Worm (Caenorhabditis elegans): ENCODE results near the gene C15H7.4.
A peak's percentile ranks its signal among the peaks of the same experiment; 100 is the strongest.

The C15H7.4 gene

ce11 chrIII:9629855-9630254, 25.8 kb downstream of the C15H7.4 start, which contains the start of gene rpac-19 (continued):
- TF ChIP-seq unc-62 (GFP tag; optimal IDR thresholded peaks at IDR 0.05 in 1 of 2) (no peak), unc-62 (tag; optimal IDR thresholded peaks at IDR 0.05) (no peak), ctbp-1 (GFP tag; IDR thresholded peaks at IDR 0.05) (peak; percentile 67), gei-8 (GFP tag; optimal IDR thresholded peaks at IDR 0.05) (no peak), tra-1 (GFP tag; IDR thresholded peaks at IDR 0.05) (no peak), duxl-1 (tag; optimal IDR thresholded peaks at IDR 0.05; ENCODE audit: poor library complexity) (peak; percentile 77), nhr-6 (tag; optimal IDR thresholded peaks at IDR 0.05) (peak; percentile 81), cey-2 (tag; optimal IDR thresholded peaks at IDR 0.05; ENCODE audit: borderline replicate concordance, insufficient read depth) (no peak), ceh-20 (GFP tag; IDR thresholded peaks at IDR 0.05) (0 out of 2 replicates have a peak, but pooled peaks have one; percentile 29), ama-1 (optimal IDR thresholded peaks at IDR 0.05) (peak; percentile 83), Y5F2A.4 (GFP tag; optimal IDR thresholded peaks at IDR 0.05) (no peak), tag-97 (GFP tag; IDR thresholded peaks at IDR 0.05) (no peak), daf-12 (tag; optimal IDR thresholded peaks at IDR 0.05) (no peak), skn-1 (tag; optimal IDR thresholded peaks at IDR 0.05) (no peak), nhr-42 (GFP tag; IDR thresholded peaks at IDR 0.05) (peak; percentile 38; the same call in 1 of the 2 replicates), F10B5.3 (tag; optimal IDR thresholded peaks at IDR 0.05) (peak; percentile 64), T20F7.1 (GFP tag; optimal IDR thresholded peaks at IDR 0.05) (peak; percentile 70), dmd-9 (GFP tag; IDR thresholded peaks at IDR 0.05) (no peak), F26F4.8 (GFP tag; conservative IDR thresholded peaks at IDR 0.05) (no peak), daf-19 (GFP tag; conservative IDR thresholded peaks at IDR 0.05) (peak; percentile 45), attf-4 (tag; optimal IDR thresholded peaks at IDR 0.05) (no peak), F37D6.2 (tag; optimal IDR thresholded peaks at IDR 0.05) (peak; percentile 14), lin-38 (GFP tag; IDR thresholded peaks at IDR 0.05) (peak; percentile 85), D1046.2 (GFP tag; IDR thresholded peaks at IDR 0.05) (no peak), spr-1 (tag; optimal IDR thresholded peaks at IDR 0.05) (peak; percentile 80), hlh-11 (tag; optimal IDR thresholded peaks at IDR 0.05) (no peak), snpc-1.2 (GFP tag; IDR thresholded peaks at IDR 0.05) (no peak), mxl-3 (GFP tag; optimal IDR thresholded peaks at IDR 0.05) (no peak), mes-2 (tag; optimal IDR thresholded peaks at IDR 0.05; ENCODE audit: poor library complexity, severe bottlenecking) (peak; percentile 91), zfp-3 (GFP tag; conservative IDR thresholded peaks at IDR 0.05) (peak; percentile 73; the same call in 1 of the 2 replicates)

ce11 chrIII:9629054-9629453, 26.6 kb downstream of the C15H7.4 start, which contains the start of gene tbg-1:
tbg-1 (minus strand) TSS chrIII:9629154.
- TF ChIP-seq daf-16 (GFP tag; optimal IDR thresholded peaks at IDR 0.05) (no peak), daf-16 (tag; optimal IDR thresholded peaks at IDR 0.05) (no peak), nhr-76 (tag; optimal IDR thresholded peaks at IDR 0.05) (no peak), aha-1 (tag) (no peak), hmg-1.1 (GFP tag; IDR thresholded peaks at IDR 0.05) (no peak), lin-39 (tag; optimal IDR thresholded peaks at IDR 0.05) (no peak), mes-2 (tag; optimal IDR thresholded peaks at IDR 0.05; ENCODE audit: poor library complexity, severe bottlenecking) (no peak), zfp-3 (GFP tag; conservative IDR thresholded peaks at IDR 0.05) (no peak)

- TF ChIP-seq Y105C5A.15 (GFP tag; IDR thresholded peaks at IDR 0.05), result no peak
- TF ChIP-seq F44E2.7 (GFP tag; IDR thresholded peaks at IDR 0.05), result no peak
- TF ChIP-seq ces-1 (GFP tag; optimal IDR thresholded peaks at IDR 0.05), result no peak
- TF ChIP-seq ZK546.5 (tag; optimal IDR thresholded peaks at IDR 0.05), result no peak
- no peak for TF ChIP-seq zag-1 (tag; optimal IDR thresholded peaks at IDR 0.05)
- TF ChIP-seq vab-7 (GFP tag; IDR thresholded peaks at IDR 0.05), result no peak
- TF ChIP-seq mxl-2 (GFP tag; conservative IDR thresholded peaks at IDR 0.05), result no peak
- TF ChIP-seq sdz-12 (GFP tag; optimal IDR thresholded peaks at IDR 0.05), result no peak
- no peak for TF ChIP-seq mxl-3 (GFP tag; optimal IDR thresholded peaks at IDR 0.05)
- no peak for TF ChIP-seq dmd-8 (GFP tag; IDR thresholded peaks at IDR 0.05)
- TF ChIP-seq dmd-9 (GFP tag; IDR thresholded peaks at IDR 0.05), result no peak
- no peak for TF ChIP-seq lin-15B (tag; optimal IDR thresholded peaks at IDR 0.05)
- TF ChIP-seq dve-1 (tag; optimal IDR thresholded peaks at IDR 0.05; ENCODE audit: insufficient read depth), result no peak
- TF ChIP-seq lin-1 (GFP tag; IDR thresholded peaks at IDR 0.05), result no peak
- no peak for TF ChIP-seq lir-3 (tag; optimal IDR thresholded peaks at IDR 0.05)
- TF ChIP-seq snpc-4 (tag; optimal IDR thresholded peaks at IDR 0.05), result no peak
- no peak for TF ChIP-seq nhr-11 (tag; optimal IDR thresholded peaks at IDR 0.05)
- TF ChIP-seq madf-5 (GFP tag; IDR thresholded peaks at IDR 0.05), result no peak
These were observed 29.1 kb downstream of the C15H7.4 start for ce11 chrIII:9626602-9627001.

All from whole organism, L4 larva.